Fruit fly (Drosophila melanogaster) whole organism, embryonic: Measurements from ENCODE around the gene RpL28.

Experiments
- BEAF-32 ChIP-seq: fragments of 200-800 bp; sonication (Bioruptor generic); optimal IDR thresholded peaks from 3 replicates; lab custom pipeline; 2017; ENCODE audit warnings: missing biosample characterization, missing genetic modification characterization, mild to moderate bottlenecking, moderate library complexity, missing genetic modification reagents
- CG11093 ChIP-seq: fragments of 200-800 bp; sonication (Bioruptor generic); IDR thresholded peaks from 3 replicates; pipeline ENCODE4 v1.3.6; 2022; ENCODE audit warnings: missing biosample characterization, missing genetic modification characterization
- CG12299 ChIP-seq: fragments of 200-800 bp; sonication (Bioruptor generic); optimal IDR thresholded peaks from 2 replicates; lab custom pipeline; 2018; ENCODE audit warnings: missing biosample characterization, mild to moderate bottlenecking, missing genetic modification characterization
- CG12391 ChIP-seq: fragments of 200-800 bp; sonication (Bioruptor generic); optimal IDR thresholded peaks from 3 replicates; lab custom pipeline; 2018; ENCODE audit warnings: missing biosample characterization, mild to moderate bottlenecking, missing genetic modification characterization, moderate library complexity
- CG13123 ChIP-seq: fragments of 200-800 bp; sonication (Bioruptor generic); optimal IDR thresholded peaks from 2 replicates; lab custom pipeline; 2016; ENCODE audit warnings: missing biosample characterization, missing genetic modification characterization
- CG14710 ChIP-seq: fragments of 200-800 bp; sonication (Bioruptor generic); optimal IDR thresholded peaks from 3 replicates; lab custom pipeline; 2019; ENCODE audit warnings: missing biosample characterization, mild to moderate bottlenecking, missing genetic modification characterization, moderate library complexity
- CG15269 ChIP-seq: fragments of 200-800 bp; sonication (Bioruptor generic); optimal IDR thresholded peaks from 2 replicates; lab custom pipeline; 2018; ENCODE audit warnings: missing biosample characterization, mild to moderate bottlenecking, missing genetic modification characterization, moderate library complexity
- CG1832 ChIP-seq: fragments of 200-800 bp; sonication (Bioruptor generic); optimal IDR thresholded peaks from 2 replicates; lab custom pipeline; 2017; ENCODE audit warnings: missing biosample characterization, mild to moderate bottlenecking, missing genetic modification characterization, inconsistent platforms
- CG18476 ChIP-seq: fragments of 200-800 bp; sonication (Bioruptor generic); optimal IDR thresholded peaks from 2 replicates; lab custom pipeline; 2016; ENCODE audit warnings: missing biosample characterization, mild to moderate bottlenecking, missing genetic modification characterization
- CG2678 ChIP-seq: fragments of 200-800 bp; sonication (Bioruptor generic); optimal IDR thresholded peaks from 3 replicates; lab custom pipeline; 2019; ENCODE audit warnings: missing biosample characterization, mild to moderate bottlenecking, missing genetic modification characterization, moderate library complexity
- CG30403 ChIP-seq: fragments of 200-800 bp; sonication (Bioruptor generic); optimal IDR thresholded peaks from 3 replicates; lab custom pipeline; 2016; ENCODE audit warnings: missing biosample characterization, missing genetic modification characterization
- CG3838 ChIP-seq: fragments of 200-800 bp; sonication (Bioruptor generic); optimal IDR thresholded peaks from 3 replicates; lab custom pipeline; 2016; ENCODE audit warnings: missing biosample characterization, missing genetic modification characterization
- CG4282 ChIP-seq: fragments of 200-800 bp; sonication (Bioruptor generic); optimal IDR thresholded peaks from 2 replicates; lab custom pipeline; 2016; ENCODE audit warnings: missing biosample characterization, missing genetic modification characterization
- CG6854 ChIP-seq: fragments of 200-800 bp; sonication (Bioruptor generic); optimal IDR thresholded peaks from 3 replicates; lab custom pipeline; 2017; ENCODE audit warnings: missing biosample characterization, mild to moderate bottlenecking, missing genetic modification characterization
- CG8765 ChIP-seq: fragments of 200-800 bp; sonication (Bioruptor generic); IDR thresholded peaks from 2 replicates; pipeline ENCODE4 v1.3.6; 2022; ENCODE audit warnings: missing biosample characterization, missing genetic modification characterization
- CG9437 ChIP-seq: fragments of 200-800 bp; sonication (Bioruptor generic); optimal IDR thresholded peaks from 2 replicates; lab custom pipeline; 2018; ENCODE audit warnings: missing biosample characterization, mild to moderate bottlenecking, missing genetic modification characterization
- Camta ChIP-seq: fragments of 200-800 bp; sonication (Bioruptor generic); optimal IDR thresholded peaks from 2 replicates; lab custom pipeline; 2016; ENCODE audit warnings: missing biosample characterization, missing genetic modification characterization
- Dbx ChIP-seq: fragments of 200-800 bp; sonication (Bioruptor generic); IDR thresholded peaks from 3 replicates; pipeline ENCODE4 v1.3.6; 2022; ENCODE audit warnings: missing biosample characterization, missing genetic modification characterization
- Dfd ChIP-seq, 2 experiments: fragments of >200 bp; optimal IDR thresholded peaks; 2 replicates each; lab custom pipeline; 2017; ENCODE audit warnings: missing biosample characterization in 2 of 2, missing genetic modification characterization in 2 of 2
- Elba2 ChIP-seq: fragments of 200-800 bp; sonication (Bioruptor generic); optimal IDR thresholded peaks from 3 replicates; lab custom pipeline; 2016; ENCODE audit warnings: missing biosample characterization, missing genetic modification characterization
- H2.0 ChIP-seq: fragments of 200-800 bp; sonication (Bioruptor generic); IDR thresholded peaks from 2 replicates; pipeline ENCODE4 v1.3.6; 2022; ENCODE audit warnings: missing biosample characterization, missing genetic modification characterization
- HLH4C ChIP-seq: fragments of 200-800 bp; sonication (Bioruptor generic); IDR thresholded peaks from 3 replicates; pipeline ENCODE4 v1.3.6; 2022; ENCODE audit warnings: missing biosample characterization, missing genetic modification characterization; ENCODE audit not compliant: partially characterized antibody
- Max ChIP-seq: fragments of 200-800 bp; sonication (Bioruptor generic); optimal IDR thresholded peaks from 2 replicates; lab custom pipeline; 2016; ENCODE audit warnings: missing biosample characterization, mild to moderate bottlenecking, missing genetic modification characterization
- NK7.1 ChIP-seq: fragments of 200-800 bp; sonication (Bioruptor generic); optimal IDR thresholded peaks from 3 replicates; lab custom pipeline; 2016; ENCODE audit warnings: missing biosample characterization, missing genetic modification characterization
- NfI ChIP-seq: fragments of 200-800 bp; sonication (Bioruptor generic); optimal IDR thresholded peaks from 3 replicates; lab custom pipeline; 2018; ENCODE audit warnings: missing biosample characterization, mild to moderate bottlenecking, missing genetic modification characterization, moderate library complexity
- Opbp ChIP-seq: fragments of 200-800 bp; sonication (Bioruptor generic); IDR thresholded peaks from 3 replicates; pipeline ENCODE4 v1.3.6; 2022; ENCODE audit warnings: missing biosample characterization, missing genetic modification characterization; ENCODE audit not compliant: partially characterized antibody
- Optix ChIP-seq: fragments of 200-800 bp; sonication (Bioruptor generic); IDR thresholded peaks from 3 replicates; pipeline ENCODE4 v1.3.6; 2022; ENCODE audit warnings: missing biosample characterization, missing genetic modification characterization
- Sox100B ChIP-seq: fragments of 200-800 bp; sonication (Bioruptor generic); optimal IDR thresholded peaks from 3 replicates; lab custom pipeline; 2018; ENCODE audit warnings: missing biosample characterization, mild to moderate bottlenecking, missing genetic modification characterization
- Sry-β ChIP-seq: fragments of 200-800 bp; sonication (Bioruptor generic); optimal IDR thresholded peaks from 2 replicates; lab custom pipeline; 2018; ENCODE audit warnings: missing biosample characterization, mild to moderate bottlenecking, missing genetic modification characterization, moderate library complexity
- ato ChIP-seq: fragments of 200-800 bp; sonication (Bioruptor generic); IDR thresholded peaks from 2 replicates; pipeline ENCODE4 v1.3.6; 2022; ENCODE audit warnings: missing biosample characterization, missing genetic modification characterization; ENCODE audit not compliant: partially characterized antibody
- az2 ChIP-seq: fragments of 200-800 bp; sonication (Bioruptor generic); optimal IDR thresholded peaks from 3 replicates; lab custom pipeline; 2016; ENCODE audit warnings: missing biosample characterization, missing genetic modification characterization
- cad ChIP-seq: fragments of >200 bp; optimal IDR thresholded peaks from 2 replicates; lab custom pipeline; 2017; ENCODE audit warnings: missing biosample characterization, missing genetic modification characterization
- chif ChIP-seq, 2 experiments: fragments of 200-800 bp; sonication (Bioruptor generic); optimal IDR thresholded peaks; 3 replicates each; lab custom pipeline; 2016; ENCODE audit warnings: missing biosample characterization in 2 of 2, missing genetic modification characterization in 2 of 2
- chinmo ChIP-seq: fragments of 200-800 bp; sonication (Bioruptor generic); IDR thresholded peaks from 4 replicates; pipeline ENCODE4 v1.3.6; 2022; ENCODE audit warnings: missing biosample characterization, missing genetic modification characterization; ENCODE audit not compliant: partially characterized antibody
- croc ChIP-seq: fragments of 200-800 bp; sonication (Bioruptor generic); conservative IDR thresholded peaks from 3 replicates; pipeline ENCODE4 v1.3.6; 2022; ENCODE audit warnings: missing biosample characterization, missing genetic modification characterization
- cwo ChIP-seq: fragments of 200-800 bp; sonication (Bioruptor generic); optimal IDR thresholded peaks from 3 replicates; lab custom pipeline; 2017; ENCODE audit warnings: missing biosample characterization, missing genetic modification characterization, mild to moderate bottlenecking, moderate library complexity, missing genetic modification reagents
- fu2 ChIP-seq: fragments of 200-800 bp; sonication (Bioruptor generic); optimal IDR thresholded peaks from 2 replicates; lab custom pipeline; 2016; ENCODE audit warnings: missing biosample characterization, missing genetic modification characterization
- ham ChIP-seq: fragments of 200-800 bp; sonication (Bioruptor generic); IDR thresholded peaks from 2 replicates; pipeline ENCODE4 v1.3.6; 2022; ENCODE audit warnings: missing biosample characterization, missing genetic modification characterization
- hbn ChIP-seq: fragments of 200-800 bp; sonication (Bioruptor generic); IDR thresholded peaks from 2 replicates; pipeline ENCODE4 v1.3.6; 2022; ENCODE audit warnings: missing biosample characterization, missing genetic modification characterization; ENCODE audit not compliant: partially characterized antibody
- hkb ChIP-seq, 2 experiments: fragments of 200-800 bp in 1 of 2; fragments of >200 bp in 1 of 2; sonication (Bioruptor generic) in 1 of 2; IDR thresholded peaks in 1 of 2; optimal IDR thresholded peaks in 1 of 2; 2 replicates each; pipeline versions ENCODE4 v1.3.6 to Lab custom; 2017 to 2022; ENCODE audit warnings: missing biosample characterization in 1 of 2, missing genetic modification characterization in 1 of 2
- nau ChIP-seq: fragments of 200-800 bp; sonication (Bioruptor generic); optimal IDR thresholded peaks from 3 replicates; lab custom pipeline; 2017; ENCODE audit warnings: missing biosample characterization, mild to moderate bottlenecking, missing genetic modification characterization, missing genetic modification reagents
- repo ChIP-seq: fragments of 200-800 bp; sonication (Bioruptor generic); optimal IDR thresholded peaks from 2 replicates; lab custom pipeline; 2016; ENCODE audit warnings: missing biosample characterization, missing genetic modification characterization
- sens ChIP-seq: fragments of 200-800 bp; sonication (Bioruptor generic); peaks from one replicate; lab custom pipeline; 2016; ENCODE audit warnings: missing biosample characterization, missing genetic modification characterization
- stc ChIP-seq: fragments of 200-800 bp; sonication (Bioruptor generic); IDR thresholded peaks from 2 replicates; pipeline ENCODE4 v1.3.6; 2022; ENCODE audit warnings: missing biosample characterization, missing genetic modification characterization
- sug ChIP-seq: fragments of 200-800 bp; optimal IDR thresholded peaks from 2 replicates; lab custom pipeline; 2019; ENCODE audit warnings: missing biosample characterization, mild to moderate bottlenecking, missing genetic modification characterization, moderate library complexity
- tap ChIP-seq: fragments of 200-800 bp; optimal IDR thresholded peaks from 3 replicates; lab custom pipeline; 2019; ENCODE audit warnings: missing biosample characterization, mild to moderate bottlenecking, missing genetic modification characterization, moderate library complexity
- tna ChIP-seq: fragments of 200-800 bp; sonication (Bioruptor generic); IDR thresholded peaks from 2 replicates; pipeline ENCODE4 v1.3.6; 2022; ENCODE audit warnings: missing biosample characterization, missing genetic modification characterization; ENCODE audit not compliant: partially characterized antibody
- unc-4 ChIP-seq: fragments of 200-800 bp; sonication (Bioruptor generic); IDR thresholded peaks from 2 replicates; pipeline ENCODE4 v1.3.6; 2022; ENCODE audit warnings: missing biosample characterization, missing genetic modification characterization; ENCODE audit not compliant: partially characterized antibody

RpL28 gene

dm6 chr3L:3239785-3240596 is 17.2 kb upstream of the RpL28 start (continued):
- TF ChIP-seq CG13123 (GFP tag; lab: Kevin White, UChicago) (no peak), CG15269 (tag; lab: Kevin White, UChicago) (peak; percentile 22), stc (GFP tag; lab: Robert Waterston, UW) (peak; percentile 13; the same call in 1 of the 2 replicates), fu2 (no peak), CG18476 (no peak), CG8765 (GFP tag; lab: Robert Waterston, UW) (no peak), Max (GFP tag; lab: Kevin White, UChicago) (no peak), cwo (GFP tag; lab: Kevin White, UChicago) (no peak), CG3838 (no peak), hbn (GFP tag; lab: Robert Waterston, UW) (0 out of 2 replicates have a peak, but pooled peaks have one; percentile 2), unc-4 (GFP tag; lab: Robert Waterston, UW) (no peak), CG4282 (no peak), CG1832 (GFP tag; lab: Kevin White, UChicago) (no peak), BEAF-32 (no peak), az2 (GFP tag; lab: Kevin White, UChicago) (peak; percentile 6), croc (no peak), repo (GFP tag; lab: Kevin White, UChicago) (no peak), sens (peak; percentile 53), CG2678 (tag; lab: Kevin White, UChicago) (peak; percentile 10), Opbp (GFP tag; lab: Robert Waterston, UW) (no peak), chif (GFP tag; optimal IDR thresholded peaks at IDR 0.05; lab: Kevin White, UChicago) (no peak), Camta (GFP tag; lab: Kevin White, UChicago) (no peak), CG30403 (GFP tag; lab: Kevin White, UChicago) (no peak), CG11093 (GFP tag; lab: Robert Waterston, UW) (no peak), Sry-β (GFP tag; lab: Kevin White, UChicago) (no peak), ato (GFP tag; lab: Robert Waterston, UW) (no peak), Dbx (GFP tag; lab: Robert Waterston, UW) (no peak), CG14710 (no peak), Dfd (GFP tag; optimal IDR thresholded peaks at IDR 0.05; lab: Kevin White, UChicago) (no peak), CG12299 (tag; lab: Kevin White, UChicago) (no peak), tap (tag; lab: Kevin White, UChicago) (no peak), hkb (optimal IDR thresholded peaks at IDR 0.05; lab: Kevin White, UChicago) (peak; percentile 13), hkb (GFP tag; IDR thresholded peaks at IDR 0.05; lab: Robert Waterston, UW) (no peak), NK7.1 (no peak), NfI (GFP tag; lab: Kevin White, UChicago) (no peak), tna (GFP tag; lab: Robert Waterston, UW) (no peak), HLH4C (no peak), CG6854 (no peak), Sox100B (GFP tag; lab: Kevin White, UChicago) (no peak), sug (tag; lab: Kevin White, UChicago) (peak; percentile 29), nau (GFP tag; lab: Kevin White, UChicago) (no peak), CG12391 (tag; lab: Kevin White, UChicago) (peak; percentile 2), chinmo (GFP tag; lab: Robert Waterston, UW) (0 out of 4 replicates have a peak, but pooled peaks have one; percentile 35), Optix (GFP tag; lab: Robert Waterston, UW) (no peak), Elba2 (GFP tag; lab: Kevin White, UChicago) (no peak), CG9437 (GFP tag; lab: Kevin White, UChicago) (no peak), ham (GFP tag; lab: Robert Waterston, UW) (no peak), H2.0 (GFP tag; lab: Robert Waterston, UW) (no peak), cad (no peak)
